Fruit fly (Drosophila melanogaster) whole organism, prepupa: Measurements from ENCODE around the gene CG3246.

Experiments
- CG10631 ChIP-seq: fragments of 200-800 bp; sonication (Bioruptor generic); optimal IDR thresholded peaks from 2 replicates; lab custom pipeline; 2016; ENCODE audit warnings: missing biosample characterization, missing genetic modification characterization
- CG10669 ChIP-seq: fragments of 200-800 bp; sonication (Bioruptor generic); optimal IDR thresholded peaks from 3 replicates; lab custom pipeline; 2018; ENCODE audit warnings: missing biosample characterization, mild to moderate bottlenecking, missing genetic modification characterization, moderate library complexity
- CG11294 ChIP-seq: fragments of 200-800 bp; sonication (Bioruptor generic); IDR thresholded peaks from 2 replicates; pipeline ENCODE4 v1.3.6; 2022; ENCODE audit warnings: missing biosample characterization, missing genetic modification characterization
- CG1621 ChIP-seq: fragments of 200-800 bp; sonication (Bioruptor generic); optimal IDR thresholded peaks from 3 replicates; lab custom pipeline; 2018; ENCODE audit warnings: missing biosample characterization, mild to moderate bottlenecking, missing genetic modification characterization
- CG16779 ChIP-seq: fragments of 200-800 bp; sonication (Bioruptor generic); optimal IDR thresholded peaks from 3 replicates; lab custom pipeline; 2017; ENCODE audit warnings: missing biosample characterization, mild to moderate bottlenecking, missing genetic modification characterization
- CG3032 ChIP-seq: fragments of 200-800 bp; optimal IDR thresholded peaks from 2 replicates; lab custom pipeline; 2019; ENCODE audit warnings: missing biosample characterization, mild to moderate bottlenecking, missing genetic modification characterization, moderate library complexity
- CG32006 ChIP-seq: fragments of 200-800 bp; sonication (Bioruptor generic); optimal IDR thresholded peaks from 3 replicates; lab custom pipeline; 2017; ENCODE audit warnings: missing biosample characterization, mild to moderate bottlenecking, missing genetic modification characterization
- CG3919 ChIP-seq: fragments of 200-800 bp; sonication (Bioruptor generic); optimal IDR thresholded peaks from 3 replicates; lab custom pipeline; 2016; ENCODE audit warnings: missing biosample characterization, missing genetic modification characterization
- CG4318 ChIP-seq: fragments of 200-800 bp; sonication (Bioruptor generic); optimal IDR thresholded peaks from 3 replicates; lab custom pipeline; 2017; ENCODE audit warnings: missing biosample characterization, mild to moderate bottlenecking, missing genetic modification characterization
- CG6276 ChIP-seq: fragments of 200-800 bp; sonication (Bioruptor generic); optimal IDR thresholded peaks from 2 replicates; lab custom pipeline; 2017; ENCODE audit warnings: missing biosample characterization, mild to moderate bottlenecking, missing genetic modification characterization
- CG6854 ChIP-seq: fragments of 200-800 bp; sonication (Bioruptor generic); optimal IDR thresholded peaks from 2 replicates; lab custom pipeline; 2017; ENCODE audit warnings: missing biosample characterization, mild to moderate bottlenecking, missing genetic modification characterization
- CG7368 ChIP-seq: fragments of 200-800 bp; sonication (Bioruptor generic); optimal IDR thresholded peaks from 3 replicates; lab custom pipeline; 2016; ENCODE audit warnings: missing biosample characterization, missing genetic modification characterization
- CG8119 ChIP-seq: fragments of 200-800 bp; sonication (Bioruptor generic); IDR thresholded peaks from 3 replicates; pipeline ENCODE4 v1.3.6; 2022; ENCODE audit warnings: missing biosample characterization, missing genetic modification characterization
- CG8319 ChIP-seq: fragments of 200-800 bp; sonication (Bioruptor generic); optimal IDR thresholded peaks from 3 replicates; lab custom pipeline; 2016; ENCODE audit warnings: missing biosample characterization, missing genetic modification characterization
- CG9139 ChIP-seq: fragments of 200-800 bp; sonication (Bioruptor generic); optimal IDR thresholded peaks from 3 replicates; lab custom pipeline; 2017; ENCODE audit warnings: missing biosample characterization, mild to moderate bottlenecking, missing genetic modification characterization
- Eip78C ChIP-seq: fragments of 200-800 bp; sonication (Bioruptor generic); peaks from one replicate; lab custom pipeline; 2016; ENCODE audit warnings: missing biosample characterization, missing genetic modification characterization
- Eip93F ChIP-seq: fragments of 200-800 bp; sonication (Bioruptor generic); optimal IDR thresholded peaks from 2 replicates; lab custom pipeline; 2016; ENCODE audit warnings: missing biosample characterization, mild to moderate bottlenecking, missing genetic modification characterization
- Ets21C ChIP-seq: fragments of 200-800 bp; sonication (Bioruptor generic); optimal IDR thresholded peaks from 3 replicates; lab custom pipeline; 2016; ENCODE audit warnings: missing biosample characterization, missing genetic modification characterization
- Ets96B ChIP-seq: fragments of 200-800 bp; optimal IDR thresholded peaks from 2 replicates; lab custom pipeline; 2019; ENCODE audit warnings: missing biosample characterization, mild to moderate bottlenecking, missing genetic modification characterization, moderate library complexity
- Hr38 ChIP-seq: sonication (Bioruptor generic); optimal IDR thresholded peaks from 2 replicates; lab custom pipeline; 2016; ENCODE audit warnings: missing biosample characterization, missing genetic modification characterization
- Hr4 ChIP-seq: fragments of 200-800 bp; sonication (Bioruptor generic); optimal IDR thresholded peaks from 3 replicates; lab custom pipeline; 2016; ENCODE audit warnings: missing biosample characterization, missing genetic modification characterization
- Lpt ChIP-seq: fragments of 200-800 bp; sonication (Bioruptor generic); optimal IDR thresholded peaks from 3 replicates; lab custom pipeline; 2016; ENCODE audit warnings: missing biosample characterization, missing genetic modification characterization
- Met ChIP-seq: fragments of 200-800 bp; sonication (Bioruptor generic); optimal IDR thresholded peaks from 3 replicates; lab custom pipeline; 2016; ENCODE audit warnings: missing biosample characterization, missing genetic modification characterization
- OdsH ChIP-seq: fragments of 200-800 bp; sonication (Bioruptor generic); optimal IDR thresholded peaks from 3 replicates; lab custom pipeline; 2016; ENCODE audit warnings: missing biosample characterization, missing genetic modification characterization
- Smox ChIP-seq: fragments of 200-800 bp; sonication (Bioruptor generic); optimal IDR thresholded peaks from 3 replicates; lab custom pipeline; 2016; ENCODE audit warnings: missing biosample characterization, missing genetic modification characterization
- Sox14 ChIP-seq: fragments of 200-800 bp; sonication (Bioruptor generic); optimal IDR thresholded peaks from 3 replicates; lab custom pipeline; 2016; ENCODE audit warnings: missing biosample characterization, missing genetic modification characterization
- achi ChIP-seq: fragments of 200-800 bp; sonication (Bioruptor generic); optimal IDR thresholded peaks from 3 replicates; lab custom pipeline; 2016; ENCODE audit warnings: missing biosample characterization, missing genetic modification characterization
- cyc ChIP-seq: fragments of 200-800 bp; sonication (Bioruptor generic); optimal IDR thresholded peaks from 3 replicates; lab custom pipeline; 2016; ENCODE audit warnings: missing biosample characterization, missing genetic modification characterization
- dac ChIP-seq: fragments of 200-800 bp; sonication (Bioruptor generic); optimal IDR thresholded peaks from 2 replicates; lab custom pipeline; 2017; ENCODE audit warnings: missing biosample characterization, mild to moderate bottlenecking, missing genetic modification characterization
- esn ChIP-seq: fragments of 200-800 bp; sonication (Bioruptor generic); optimal IDR thresholded peaks from 2 replicates; lab custom pipeline; 2016; ENCODE audit warnings: missing biosample characterization, mild to moderate bottlenecking, missing genetic modification characterization, moderate library complexity
- fd59A ChIP-seq: fragments of 200-800 bp; sonication (Bioruptor generic); optimal IDR thresholded peaks from 2 replicates; lab custom pipeline; 2017; ENCODE audit warnings: missing biosample characterization, mild to moderate bottlenecking, missing genetic modification characterization, missing genetic modification reagents
- fkh ChIP-seq: fragments of 200-800 bp; sonication (Bioruptor generic); optimal IDR thresholded peaks from 3 replicates; lab custom pipeline; 2017; ENCODE audit warnings: missing biosample characterization, mild to moderate bottlenecking, missing genetic modification characterization, moderate library complexity
- lz ChIP-seq: fragments of 200-800 bp; sonication (Bioruptor generic); optimal IDR thresholded peaks from 3 replicates; lab custom pipeline; 2016; ENCODE audit warnings: missing biosample characterization, missing genetic modification characterization
- net ChIP-seq: fragments of 200-800 bp; sonication (Bioruptor generic); optimal IDR thresholded peaks from 3 replicates; lab custom pipeline; 2016; ENCODE audit warnings: missing biosample characterization, missing genetic modification characterization
- pdm3 ChIP-seq: fragments of 200-800 bp; sonication (Bioruptor generic); optimal IDR thresholded peaks from 3 replicates; lab custom pipeline; 2016; ENCODE audit warnings: missing biosample characterization, missing genetic modification characterization
- ss ChIP-seq, 2 experiments: fragments of 200-800 bp; sonication (Bioruptor generic); optimal IDR thresholded peaks; 2 replicates in 1 of 2; 3 replicates in 1 of 2; lab custom pipeline; 2017 to 2018; ENCODE audit warnings: mild to moderate bottlenecking in 2 of 2, missing biosample characterization in 2 of 2, missing genetic modification characterization in 2 of 2, moderate library complexity in 1 of 2
- topi ChIP-seq: fragments of 200-800 bp; sonication (Bioruptor generic); optimal IDR thresholded peaks from 3 replicates; lab custom pipeline; 2016; ENCODE audit warnings: missing biosample characterization, missing genetic modification characterization

CG3246 gene

DNA sequence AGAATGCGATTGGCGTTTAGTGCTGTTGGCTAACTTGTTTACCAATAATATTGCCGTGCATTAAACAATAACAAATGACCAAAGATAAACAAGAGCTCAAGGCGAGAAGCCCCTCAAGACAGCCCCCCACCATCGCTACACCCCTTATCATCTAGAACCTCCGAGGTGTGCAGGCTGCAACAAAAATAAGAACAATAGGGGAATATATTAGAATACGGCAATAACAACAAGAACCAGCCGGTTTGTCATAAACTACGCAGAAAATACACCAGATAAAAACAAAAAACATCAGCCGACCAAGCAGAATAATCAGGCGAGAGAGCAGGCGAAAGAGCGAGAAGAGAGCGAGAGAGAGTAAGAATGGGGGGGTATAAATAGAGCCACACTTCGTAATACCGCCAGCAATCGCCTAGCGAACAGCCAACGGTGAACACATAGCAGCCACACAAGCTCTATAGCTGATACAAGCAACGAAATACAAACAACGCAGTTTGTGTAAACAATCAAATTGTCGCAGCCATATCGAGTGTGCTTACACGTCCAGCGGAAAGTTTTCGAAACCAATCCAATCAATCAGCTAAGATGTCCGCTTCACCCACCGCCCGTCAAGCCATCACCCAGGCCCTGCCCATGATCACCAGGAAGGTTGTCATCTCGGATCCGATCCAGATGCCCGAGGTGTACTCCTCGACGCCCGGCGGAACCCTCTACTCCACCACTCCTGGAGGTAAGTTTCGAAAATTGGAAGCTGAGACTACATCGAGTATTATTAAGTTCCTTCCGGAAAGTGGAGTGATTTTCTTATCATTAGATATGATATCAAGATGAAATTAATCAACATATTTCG lies 16.5 kb upstream of the CG3246 start, which contains the start of gene Thor (continued):
- no peak for TF ChIP-seq Ets21C
- TF ChIP-seq Met (GFP tag; lab: Kevin White, UChicago), result peak; percentile 17
- TF ChIP-seq CG7368 (GFP tag; lab: Kevin White, UChicago), result peak; percentile 34
- no peak for TF ChIP-seq Eip93F (GFP tag; lab: Kevin White, UChicago)
- no peak for TF ChIP-seq Smox (GFP tag; lab: Kevin White, UChicago)
- TF ChIP-seq CG3032 (tag; lab: Kevin White, UChicago), result no peak
- TF ChIP-seq dac (GFP tag; lab: Kevin White, UChicago), result no peak
- TF ChIP-seq esn, result peak; percentile 46
- TF ChIP-seq Lpt (GFP tag; lab: Kevin White, UChicago), result no peak
- TF ChIP-seq CG8319 (GFP tag; lab: Kevin White, UChicago), result peak; percentile 24
- TF ChIP-seq fd59A, result no peak
- peak; percentile 79 for TF ChIP-seq CG9139 (GFP tag; lab: Kevin White, UChicago)
- peak; percentile 79 for TF ChIP-seq Eip78C (GFP tag; lab: Kevin White, UChicago)
- peak; percentile 45 for TF ChIP-seq net (GFP tag; lab: Kevin White, UChicago)
- peak; percentile 43 for TF ChIP-seq topi (GFP tag; lab: Kevin White, UChicago)
- no peak for TF ChIP-seq cyc
- TF ChIP-seq CG6854 (GFP tag; lab: Kevin White, UChicago), result peak; percentile 30
- TF ChIP-seq CG1621, result peak; percentile 7
- peak; percentile 47; the same call in 2 of the 3 replicates for TF ChIP-seq CG8119 (GFP tag; lab: Robert Waterston, UW)
- peak; percentile 47 to 56 for TF ChIP-seq ss (GFP tag; optimal IDR thresholded peaks at IDR 0.05; lab: Kevin White, UChicago)
- no peak for TF ChIP-seq Hr38 (GFP tag; lab: Kevin White, UChicago)

- TF ChIP-seq CG3032 (tag; lab: Kevin White, UChicago) (no peak), OdsH (GFP tag; lab: Kevin White, UChicago) (peak; percentile 40), CG8119 (GFP tag; lab: Robert Waterston, UW) (peak; percentile 41; the same call in 1 of the 3 replicates), CG6854 (GFP tag; lab: Kevin White, UChicago) (no peak), CG6276 (peak; percentile 8), CG8319 (GFP tag; lab: Kevin White, UChicago) (no peak), net (GFP tag; lab: Kevin White, UChicago) (peak; percentile 54), CG11294 (no peak), Ets96B (tag; lab: Kevin White, UChicago) (no peak), fkh (GFP tag; lab: Kevin White, UChicago) (peak; percentile 41), CG3919 (GFP tag; lab: Kevin White, UChicago) (peak; percentile 18), topi (GFP tag; lab: Kevin White, UChicago) (peak; percentile 4), CG32006 (peak; percentile 70), Smox (GFP tag; lab: Kevin White, UChicago) (no peak), CG16779 (tag; lab: Kevin White, UChicago) (no peak), CG10669 (GFP tag; lab: Kevin White, UChicago) (no peak), Hr4 (GFP tag; lab: Kevin White, UChicago) (peak; percentile 61), CG4318 (peak; percentile 29), Eip78C (GFP tag; lab: Kevin White, UChicago) (peak; percentile 84), Sox14 (GFP tag; lab: Kevin White, UChicago) (peak; percentile 25), lz (GFP tag; lab: Kevin White, UChicago) (peak; percentile 6), pdm3 (GFP tag; lab: Kevin White, UChicago) (peak; percentile 14), achi (GFP tag; lab: Kevin White, UChicago) (peak; percentile 1), CG10631 (GFP tag; lab: Kevin White, UChicago) (peak; percentile 3)
Measured at dm6 chr2L:3477057-3477755, 15.5 kb upstream of the CG3246 start.
